Worm (Caenorhabditis elegans): ENCODE measurements around the gene wht-8.

DNA sequence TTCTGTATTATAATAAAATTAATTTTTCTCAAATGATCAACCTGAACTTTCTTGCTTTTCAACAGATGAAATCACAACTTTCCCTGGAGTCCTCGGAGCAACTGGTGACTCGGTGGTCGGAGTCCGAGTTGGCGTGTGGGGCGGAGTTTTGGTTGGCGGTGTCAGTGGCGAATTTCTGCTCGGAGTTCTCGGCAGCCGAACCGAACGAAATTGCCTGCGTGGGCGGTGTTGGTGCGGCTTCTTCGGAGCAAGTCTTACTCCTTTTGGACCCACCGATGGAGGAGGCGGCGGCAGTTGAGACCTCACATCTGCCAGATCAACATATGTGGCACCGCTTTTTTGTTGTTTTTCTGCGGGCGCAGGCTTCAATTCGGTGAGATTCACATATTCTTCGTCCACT, 48.9 kb upstream of the wht-8 start:
- no peak for TF ChIP-seq him-1 (tag; optimal IDR thresholded peaks at IDR 0.05)
- TF ChIP-seq W03F9.2 (tag; optimal IDR thresholded peaks at IDR 0.05), result no peak

Data from whole organism, L4/young adult.